Worm (Caenorhabditis elegans) whole organism, L2 larva: ENCODE measurements around the gene Y71H2AR.2.
"Not testable (repeated sequence)": the region's sequence is repeated elsewhere in the genome, so short reads cannot be mapped to it uniquely, and the experiment has no call there.

Source experiments
- C34F6.9 ChIP-seq: fragments of 150-350 bp; optimal IDR thresholded peaks from 2 replicates; lab custom pipeline; 2014; ENCODE audit warnings: missing biosample characterization, missing genetic modification characterization
- F13H6.1 ChIP-seq: sonication (generic microtip); optimal IDR thresholded peaks from 2 replicates; lab custom pipeline; 2016; ENCODE audit warnings: missing genetic modification characterization, missing compliant biosample characterization
- R02D3.7 ChIP-seq: fragments of 150-350 bp; optimal IDR thresholded peaks from 2 replicates; lab custom pipeline; 2014; ENCODE audit warnings: missing biosample characterization, missing genetic modification characterization
- Y55F3AM.14 ChIP-seq: fragments of 200-800 bp; sonication (Bioruptor generic); optimal IDR thresholded peaks from 2 replicates; lab custom pipeline; 2018; ENCODE audit warnings: mild to moderate bottlenecking, missing genetic modification characterization, missing compliant biosample characterization
- ZK546.5 ChIP-seq: sonication (generic microtip); optimal IDR thresholded peaks from 2 replicates; lab custom pipeline; 2017; ENCODE audit warnings: missing biosample characterization, missing genetic modification characterization
- alr-1 ChIP-seq: fragments of 150-350 bp; optimal IDR thresholded peaks from 2 replicates; lab custom pipeline; 2014; ENCODE audit warnings: missing biosample characterization, missing genetic modification characterization
- ama-1 ChIP-seq: fragments of 150-350 bp; optimal IDR thresholded peaks from 2 replicates; lab custom pipeline; 2018; ENCODE audit warnings: inconsistent platforms
- blmp-1 ChIP-seq: sonication (generic microtip); optimal IDR thresholded peaks from 2 replicates; lab custom pipeline; 2017; ENCODE audit warnings: missing genetic modification characterization, mild to moderate bottlenecking, missing compliant biosample characterization, antibody characterized with exemption, moderate library complexity; ENCODE audit not compliant: insufficient read depth
- ceh-82 ChIP-seq: fragments of 150-350 bp; optimal IDR thresholded peaks from 2 replicates; lab custom pipeline; 2014; ENCODE audit warnings: missing biosample characterization, missing genetic modification characterization
- crh-2 ChIP-seq: sonication (generic microtip); optimal IDR thresholded peaks from 2 replicates; lab custom pipeline; 2017; ENCODE audit warnings: missing biosample characterization, missing genetic modification characterization
- dmd-4 ChIP-seq: sonication (generic microtip); optimal IDR thresholded peaks from 2 replicates; lab custom pipeline; 2017; ENCODE audit warnings: missing biosample characterization, missing genetic modification characterization
- egl-27 ChIP-seq: sonication (generic microtip); optimal IDR thresholded peaks from 3 replicates; lab custom pipeline; 2017; ENCODE audit warnings: missing biosample characterization, missing genetic modification reagents, missing genetic modification characterization
- elt-1 ChIP-seq: fragments of 150-350 bp; optimal IDR thresholded peaks from 2 replicates; lab custom pipeline; 2014; ENCODE audit warnings: missing biosample characterization, missing genetic modification characterization
- elt-3 ChIP-seq: sonication (generic microtip); optimal IDR thresholded peaks from 2 replicates; lab custom pipeline; 2017; ENCODE audit warnings: missing biosample characterization, missing genetic modification characterization
- fos-1 ChIP-seq: fragments of 150-350 bp; optimal IDR thresholded peaks from 2 replicates; lab custom pipeline; 2014; ENCODE audit warnings: missing biosample characterization, missing genetic modification characterization
- gmeb-1 ChIP-seq: fragments of 150-350 bp; optimal IDR thresholded peaks from 2 replicates; lab custom pipeline; 2014; ENCODE audit warnings: missing biosample characterization, missing genetic modification characterization
- lin-11 ChIP-seq: fragments of 150-350 bp; sonication (generic microtip); optimal IDR thresholded peaks from 2 replicates; lab custom pipeline; 2014; ENCODE audit warnings: missing biosample characterization, missing genetic modification characterization, inconsistent platforms, mixed read lengths
- lin-13 ChIP-seq: fragments of 150-350 bp; optimal IDR thresholded peaks from 2 replicates; lab custom pipeline; 2014; ENCODE audit warnings: missing biosample characterization, missing genetic modification reagents, missing genetic modification characterization
- lin-39 ChIP-seq: fragments of 150-350 bp; optimal IDR thresholded peaks from 2 replicates; lab custom pipeline; 2014; ENCODE audit warnings: missing biosample characterization, missing genetic modification reagents, missing genetic modification characterization
- lsy-2 ChIP-seq, 2 experiments: fragments of 150-350 bp in 1 of 2; sonication (generic microtip) in 1 of 2; optimal IDR thresholded peaks; 2 replicates each; lab custom pipeline; 2014 to 2017; ENCODE audit warnings: missing biosample characterization in 2 of 2, missing genetic modification characterization in 2 of 2
- mab-5 ChIP-seq: fragments of 150-350 bp; optimal IDR thresholded peaks from 2 replicates; lab custom pipeline; 2014; ENCODE audit warnings: missing biosample characterization, missing genetic modification characterization
- mbf-1 ChIP-seq: sonication (generic microtip); optimal IDR thresholded peaks from 2 replicates; lab custom pipeline; 2017; ENCODE audit warnings: missing biosample characterization, missing genetic modification characterization
- mdl-1 ChIP-seq, 2 experiments: fragments of 150-350 bp in 1 of 2; sonication (generic microtip) in 1 of 2; optimal IDR thresholded peaks; 2 replicates each; lab custom pipeline; 2017; ENCODE audit warnings: missing biosample characterization in 2 of 2, missing genetic modification characterization in 2 of 2
- nhr-10 ChIP-seq: sonication (generic microtip); optimal IDR thresholded peaks from 2 replicates; lab custom pipeline; 2017; ENCODE audit warnings: missing biosample characterization, missing genetic modification characterization
- nhr-12 ChIP-seq: fragments of 150-350 bp; optimal IDR thresholded peaks from 2 replicates; lab custom pipeline; 2014; ENCODE audit warnings: missing biosample characterization, missing genetic modification characterization
- nhr-129 ChIP-seq: fragments of 150-350 bp; optimal IDR thresholded peaks from 2 replicates; lab custom pipeline; 2014; ENCODE audit warnings: missing biosample characterization, missing genetic modification characterization
- nhr-21 ChIP-seq: fragments of 150-350 bp; optimal IDR thresholded peaks from 2 replicates; lab custom pipeline; 2014; ENCODE audit warnings: missing biosample characterization, missing genetic modification characterization
- nhr-23 ChIP-seq: fragments of 150-350 bp; optimal IDR thresholded peaks from 2 replicates; lab custom pipeline; 2014; ENCODE audit warnings: missing biosample characterization, missing genetic modification reagents, missing genetic modification characterization
- nhr-25 ChIP-seq: fragments of 150-350 bp; sonication (generic microtip); optimal IDR thresholded peaks from 3 replicates; lab custom pipeline; 2014; ENCODE audit warnings: missing biosample characterization, missing genetic modification characterization
- nhr-6 ChIP-seq: fragments of 150-350 bp; optimal IDR thresholded peaks from 2 replicates; lab custom pipeline; 2014; ENCODE audit warnings: missing biosample characterization, missing genetic modification characterization
- nhr-77 ChIP-seq: fragments of 150-350 bp; optimal IDR thresholded peaks from 2 replicates; lab custom pipeline; 2014; ENCODE audit warnings: missing biosample characterization, missing genetic modification characterization
- peb-1 ChIP-seq: fragments of 150-350 bp; optimal IDR thresholded peaks from 2 replicates; lab custom pipeline; 2014; ENCODE audit warnings: missing biosample characterization, missing genetic modification characterization
- sem-4 ChIP-seq: fragments of 150-350 bp; optimal IDR thresholded peaks from 2 replicates; lab custom pipeline; 2014; ENCODE audit warnings: missing biosample characterization, missing genetic modification reagents, missing genetic modification characterization
- skn-1 ChIP-seq: sonication (generic microtip); optimal IDR thresholded peaks from 2 replicates; lab custom pipeline; 2017; ENCODE audit warnings: missing biosample characterization, missing genetic modification characterization
- sma-3 ChIP-seq: sonication (generic microtip); optimal IDR thresholded peaks from 2 replicates; lab custom pipeline; 2016; ENCODE audit warnings: missing genetic modification reagents, missing genetic modification characterization, missing compliant biosample characterization
- sma-9 ChIP-seq, 2 experiments: fragments of 150-350 bp in 1 of 2; sonication (generic microtip) in 1 of 2; optimal IDR thresholded peaks; 2 replicates each; lab custom pipeline; 2014 to 2016; ENCODE audit warnings: missing genetic modification characterization in 2 of 2, mild to moderate bottlenecking in 1 of 2, missing biosample characterization in 1 of 2, missing compliant biosample characterization in 1 of 2, missing genetic modification reagents in 1 of 2, moderate library complexity in 1 of 2
- snpc-4 ChIP-seq: fragments of 150-350 bp; optimal IDR thresholded peaks from 2 replicates; lab custom pipeline; 2014; ENCODE audit warnings: missing biosample characterization, missing genetic modification characterization
- unc-39 ChIP-seq: fragments of 150-350 bp; optimal IDR thresholded peaks from 2 replicates; lab custom pipeline; 2014; ENCODE audit warnings: missing biosample characterization, missing genetic modification characterization
- unc-62 ChIP-seq: fragments of 150-350 bp; optimal IDR thresholded peaks from 2 replicates; lab custom pipeline; 2014; ENCODE audit warnings: missing biosample characterization, missing genetic modification reagents, missing genetic modification characterization
- ztf-1 ChIP-seq: fragments of 200-800 bp; sonication (Bioruptor generic); conservative IDR thresholded peaks from 2 replicates; pipeline ENCODE4 v1.3.6; 2022; ENCODE audit warnings: missing genetic modification characterization, missing compliant biosample characterization
- ztf-11 ChIP-seq: sonication (generic microtip); optimal IDR thresholded peaks from 2 replicates; lab custom pipeline; 2017; ENCODE audit warnings: missing biosample characterization, missing genetic modification characterization

The Y71H2AR.2 gene

DNA sequence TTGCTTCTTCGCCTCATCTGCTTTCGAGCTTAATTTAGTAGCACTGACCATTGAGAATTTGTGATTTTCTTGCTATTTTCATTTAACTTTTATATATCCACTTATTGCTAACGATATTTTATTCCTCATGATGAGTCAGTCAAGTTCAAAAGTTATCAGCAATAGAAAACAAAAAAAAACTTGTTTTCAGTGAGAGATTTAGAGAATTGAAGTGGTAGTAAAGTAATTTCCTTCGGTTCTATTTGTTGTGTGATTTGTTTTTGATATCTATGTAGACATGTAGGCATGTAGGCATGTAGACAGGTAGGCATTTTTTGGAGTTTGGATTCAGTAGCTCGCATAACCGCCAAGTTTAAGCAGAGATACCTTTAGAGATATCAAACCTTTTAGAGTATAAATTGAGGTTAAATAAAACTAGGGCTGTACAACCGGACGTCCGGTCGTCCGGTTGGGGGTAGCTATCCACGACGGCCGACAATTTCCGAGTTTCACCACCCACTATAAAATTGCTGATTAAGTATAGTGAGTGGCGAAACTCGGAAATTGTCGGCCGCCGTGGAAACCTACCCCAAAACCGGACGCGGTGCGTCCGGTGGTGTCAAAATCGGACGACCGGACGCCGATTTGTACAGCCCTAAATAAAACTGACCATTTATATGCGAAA is at the start of gene Y71H2AR.2:
Gene Y71H2AR.2 (minus strand): TSS at position 51 of the 664 bp plus-strand sequence.
- TF ChIP-seq lin-11 (no peak), blmp-1 (no peak), peb-1 (no peak)

DNA sequence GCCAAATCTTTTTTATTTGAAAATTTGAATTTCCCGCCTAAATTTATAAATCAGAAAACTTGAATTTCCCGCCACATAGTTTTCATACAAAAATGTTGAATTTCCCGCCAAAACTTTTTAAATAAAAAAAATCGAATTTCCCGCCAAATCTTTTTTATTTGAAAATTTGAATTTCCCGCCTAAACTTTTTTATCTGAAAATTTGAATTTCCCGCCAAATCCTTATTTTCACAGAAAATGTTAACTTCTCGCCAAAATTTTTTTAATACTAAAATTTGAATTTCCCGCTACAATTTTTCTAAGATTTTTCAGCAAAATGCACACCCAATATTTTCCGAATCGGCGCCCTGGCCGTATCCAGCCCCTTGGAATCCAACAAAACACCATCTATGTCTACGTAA is 41.3 kb upstream of the Y71H2AR.2 start, which contains the start of gene F56F11.2:
Gene F56F11.2 (plus strand): TSS at position 301 of the 400 bp plus-strand sequence.
- TF ChIP-seq ama-1 (lab: Kevin White, UChicago); elt-1 (tag; lab: Kevin White, UChicago); crh-2 (tag; lab: Kevin White, UChicago): not testable (repeated sequence)

DNA sequence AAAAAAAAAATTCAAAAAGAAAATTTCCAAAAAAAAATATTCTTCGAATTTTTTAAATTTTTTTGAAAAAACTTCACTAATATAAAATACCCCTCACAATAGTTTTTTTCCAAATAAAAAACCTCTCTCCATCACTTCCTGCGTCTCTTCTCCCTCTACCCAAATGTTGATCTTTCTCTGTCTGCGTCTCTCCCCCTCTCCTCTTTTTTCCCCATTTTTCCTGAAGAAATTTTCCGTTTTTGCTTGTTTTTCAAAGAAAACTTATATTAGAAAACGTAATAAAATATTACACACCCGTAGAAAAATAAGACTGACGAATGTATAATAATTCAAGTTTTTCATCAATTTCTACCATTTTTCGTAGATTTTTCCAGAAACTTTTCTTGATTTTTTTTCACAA is 40.4 kb upstream of the Y71H2AR.2 start:
- peak; percentile 3 for TF ChIP-seq lin-13 (GFP tag; lab: Kevin White, UChicago)
- TF ChIP-seq ZK546.5 = no peak
- no peak for TF ChIP-seq ztf-1 (GFP tag; lab: Robert Waterston, UW)
- peak; percentile 19 for TF ChIP-seq F13H6.1 (tag; lab: Kevin White, UChicago)
- no peak for TF ChIP-seq nhr-12 (tag; lab: Kevin White, UChicago)
- TF ChIP-seq ztf-11 = no peak
- no peak for TF ChIP-seq mab-5
- TF ChIP-seq lsy-2 (tag; optimal IDR thresholded peaks at IDR 0.05; lab: Kevin White, UChicago) = peak in 1 of 2 experiments; percentile 25
- TF ChIP-seq blmp-1 = no peak
- no peak for TF ChIP-seq sma-3 (GFP tag; lab: Kevin White, UChicago)
- no peak for TF ChIP-seq sma-9 (GFP tag; optimal IDR thresholded peaks at IDR 0.05; lab: Kevin White, UChicago)
- TF ChIP-seq sma-9 (tag; optimal IDR thresholded peaks at IDR 0.05; lab: Kevin White, UChicago) = no peak
- no peak for TF ChIP-seq sem-4 (tag; lab: Kevin White, UChicago)
- TF ChIP-seq ceh-82 (tag; lab: Kevin White, UChicago) = no peak
- TF ChIP-seq unc-39 = no peak

DNA sequence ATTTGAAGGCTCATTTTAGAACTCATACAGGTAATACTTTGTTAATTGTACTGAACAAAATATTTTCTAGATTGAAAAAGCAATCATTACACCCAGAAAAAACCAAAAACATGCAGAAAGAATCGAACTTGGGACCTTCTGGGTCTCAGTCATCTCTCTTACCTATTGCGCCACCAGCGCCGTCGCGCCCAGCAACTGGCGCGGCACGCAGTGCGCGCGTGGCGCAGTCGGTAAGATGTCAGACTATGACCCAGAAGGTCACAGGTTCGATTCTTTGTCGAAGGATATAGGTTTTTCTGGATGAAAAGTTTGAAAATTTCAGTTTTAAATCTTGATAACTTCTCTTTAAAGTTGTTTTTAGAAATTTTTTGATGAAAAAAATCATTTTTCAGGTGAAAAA is 39.0 kb upstream of the Y71H2AR.2 start:
- TF ChIP-seq unc-39 (no peak), ztf-1 (GFP tag; lab: Robert Waterston, UW) (no peak), lin-39 (no peak), skn-1 (tag; lab: Kevin White, UChicago) (no peak), F13H6.1 (tag; lab: Kevin White, UChicago) (no peak), nhr-23 (tag; lab: Kevin White, UChicago) (no peak), peb-1 (no peak), nhr-12 (tag; lab: Kevin White, UChicago) (no peak), ceh-82 (tag; lab: Kevin White, UChicago) (no peak), gmeb-1 (tag; lab: Kevin White, UChicago) (no peak), lin-11 (no peak), ZK546.5 (no peak), egl-27 (tag; lab: Kevin White, UChicago) (no peak), dmd-4 (tag; lab: Kevin White, UChicago) (no peak), nhr-6 (tag; lab: Kevin White, UChicago) (no peak), ztf-11 (no peak), nhr-77 (tag; lab: Kevin White, UChicago) (no peak)

DNA sequence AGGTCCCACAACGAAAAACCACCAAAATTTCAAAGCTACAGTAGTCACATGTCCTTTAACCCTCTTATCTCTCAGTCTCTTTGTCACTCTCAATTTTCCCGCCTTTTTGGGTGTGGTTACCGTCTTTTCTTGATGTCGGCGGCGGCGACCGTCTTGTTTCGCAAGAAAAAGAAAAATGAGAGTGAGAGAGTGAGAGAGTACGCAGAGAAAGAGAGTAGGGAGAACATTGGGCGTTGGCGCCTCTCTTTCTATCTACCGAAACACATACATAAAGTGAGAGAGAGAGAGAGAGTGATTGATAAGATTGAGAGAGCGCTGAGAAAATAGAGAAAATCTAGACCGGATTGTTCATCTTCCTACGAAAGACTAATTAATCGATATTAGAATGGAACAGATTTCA is 35.2 kb upstream of the Y71H2AR.2 start:
- TF ChIP-seq lin-13 (GFP tag; lab: Kevin White, UChicago) (peak; percentile 63), nhr-6 (tag; lab: Kevin White, UChicago) (peak; percentile 16), nhr-129 (tag; lab: Kevin White, UChicago) (peak; percentile 49), lin-11 (no peak), egl-27 (tag; lab: Kevin White, UChicago) (peak; percentile 64), elt-3 (no peak), sma-3 (GFP tag; lab: Kevin White, UChicago) (peak; percentile 96), nhr-10 (tag; lab: Kevin White, UChicago) (no peak), nhr-25 (tag; lab: Kevin White, UChicago) (peak; percentile 95), nhr-21 (tag; lab: Kevin White, UChicago) (peak; percentile 88), Y55F3AM.14 (GFP tag; lab: Kevin White, UChicago) (peak; percentile 15), nhr-23 (tag; lab: Kevin White, UChicago) (no peak), skn-1 (tag; lab: Kevin White, UChicago) (no peak), ama-1 (lab: Kevin White, UChicago) (no peak), nhr-77 (tag; lab: Kevin White, UChicago) (no peak), alr-1 (tag; lab: Kevin White, UChicago) (no peak), R02D3.7 (tag; lab: Kevin White, UChicago) (no peak), fos-1 (tag; lab: Kevin White, UChicago) (peak; percentile 88), lsy-2 (tag; optimal IDR thresholded peaks at IDR 0.05; lab: Kevin White, UChicago) (peak; percentile 10 to 68), blmp-1 (peak; percentile 92), unc-62 (GFP tag; lab: Kevin White, UChicago) (no peak), dmd-4 (tag; lab: Kevin White, UChicago) (no peak), snpc-4 (tag; lab: Kevin White, UChicago) (peak; percentile 16), ztf-1 (GFP tag; lab: Robert Waterston, UW) (no peak), sem-4 (tag; lab: Kevin White, UChicago) (peak; percentile 29), C34F6.9 (tag; lab: Kevin White, UChicago) (peak; percentile 28), sma-9 (GFP tag; optimal IDR thresholded peaks at IDR 0.05; lab: Kevin White, UChicago) (peak; percentile 92), sma-9 (tag; optimal IDR thresholded peaks at IDR 0.05; lab: Kevin White, UChicago) (no peak), mbf-1 (tag; lab: Kevin White, UChicago) (no peak), ztf-11 (no peak), mdl-1 (tag; optimal IDR thresholded peaks at IDR 0.05; lab: Kevin White, UChicago) (peak in 1 of 2 experiments; percentile 63), gmeb-1 (tag; lab: Kevin White, UChicago) (peak; percentile 60)
